Fruit fly (Drosophila melanogaster): ENCODE data around the gene CG3862.

dm6 chr2L:856001-856400 is 30.3 kb upstream of the CG3862 start:
- no peak for TF ChIP-seq Rel (GFP tag; optimal IDR thresholded peaks at IDR 0.05)
- TF ChIP-seq Rel (tag; optimal IDR thresholded peaks at IDR 0.05): no peak
- TF ChIP-seq dsf (GFP tag; optimal IDR thresholded peaks at IDR 0.05; ENCODE audit: borderline replicate concordance): no peak
- TF ChIP-seq Jra (GFP tag; optimal IDR thresholded peaks at IDR 0.05): peak; percentile 65
- TF ChIP-seq ey (GFP tag; optimal IDR thresholded peaks at IDR 0.05): peak; percentile 16
- TF ChIP-seq dl (GFP tag; optimal IDR thresholded peaks at IDR 0.05; ENCODE audit: insufficient read depth in 1 of 2, partially characterized antibody in 2 of 2): no peak
- TF ChIP-seq dmrt93B (GFP tag; optimal IDR thresholded peaks at IDR 0.05): no peak
- no peak for TF ChIP-seq Abd-B (GFP tag; optimal IDR thresholded peaks at IDR 0.05)
- peak; percentile 18 for TF ChIP-seq psq (GFP tag; optimal IDR thresholded peaks at IDR 0.05)
- no peak for TF ChIP-seq sv (GFP tag; optimal IDR thresholded peaks at IDR 0.05)
- no peak for TF ChIP-seq CrebA (GFP tag; optimal IDR thresholded peaks at IDR 0.05; ENCODE audit: borderline replicate concordance)
- no peak for TF ChIP-seq lola (GFP tag; optimal IDR thresholded peaks at IDR 0.05)
- no peak for TF ChIP-seq GATAd (GFP tag; optimal IDR thresholded peaks at IDR 0.05)
- TF ChIP-seq sage (GFP tag; optimal IDR thresholded peaks at IDR 0.05): no peak
- TF ChIP-seq h (GFP tag; optimal IDR thresholded peaks at IDR 0.05): peak; percentile 86

Data from whole organism, wandering third instar larva.